Worm (Caenorhabditis elegans) whole organism, L4/young adult: ENCODE data around the gene plr-1.

ENCODE experiments used
- dao-5 ChIP-seq: sonication (generic microtip); optimal IDR thresholded peaks from 2 replicates; lab custom pipeline; 2016; ENCODE audit warnings: missing genotype, missing genetic modification characterization, moderate library complexity, missing compliant biosample characterization
- him-1 ChIP-seq: sonication (generic microtip); optimal IDR thresholded peaks from 2 replicates; lab custom pipeline; 2016; ENCODE audit warnings: missing genotype, missing genetic modification reagents, missing genetic modification characterization, missing compliant biosample characterization

ce11 chrIII:11457911-11458310 lies 1.2 kb downstream of the plr-1 start:
- TF ChIP-seq him-1 (tag; lab: Kevin White, UChicago): no peak
- no peak for TF ChIP-seq dao-5
